Worm (Caenorhabditis elegans) whole organism, mixed stage, embryonic: ENCODE results near the gene T05A8.6.

Experiments
- ces-1 ChIP-seq: fragments of 150-350 bp; optimal IDR thresholded peaks from 2 replicates; lab custom pipeline; 2014; ENCODE audit warnings: missing biosample characterization, missing genetic modification reagents, missing genetic modification characterization
- lin-32 ChIP-seq: fragments of 200-800 bp; sonication (Bioruptor generic); optimal IDR thresholded peaks from 2 replicates; lab custom pipeline; 2018; ENCODE audit warnings: mild to moderate bottlenecking, missing genetic modification characterization, missing compliant biosample characterization
- mab-5 ChIP-seq: fragments of 150-350 bp; optimal IDR thresholded peaks from 2 replicates; lab custom pipeline; 2014; ENCODE audit warnings: missing biosample characterization, missing genetic modification characterization
- mep-1 ChIP-seq: fragments of 150-350 bp; optimal IDR thresholded peaks from 2 replicates; lab custom pipeline; 2017; ENCODE audit warnings: missing biosample characterization, missing genetic modification reagents, missing genetic modification characterization, inconsistent platforms
- nhr-12 ChIP-seq: fragments of 150-350 bp; optimal IDR thresholded peaks from 2 replicates; lab custom pipeline; 2014; ENCODE audit warnings: missing biosample characterization, missing genetic modification characterization
- nhr-237 ChIP-seq: fragments of 150-350 bp; optimal IDR thresholded peaks from 2 replicates; lab custom pipeline; 2014; ENCODE audit warnings: missing biosample characterization, missing genetic modification characterization
- nhr-28 ChIP-seq: fragments of 150-350 bp; optimal IDR thresholded peaks from 2 replicates; lab custom pipeline; 2014; ENCODE audit warnings: missing biosample characterization, missing genetic modification characterization
- snpc-4 ChIP-seq: fragments of 150-350 bp; optimal IDR thresholded peaks from 2 replicates; lab custom pipeline; 2014; ENCODE audit warnings: missing biosample characterization, missing genetic modification characterization
- sptf-1 ChIP-seq: sonication (generic microtip); optimal IDR thresholded peaks from 2 replicates; lab custom pipeline; 2017; ENCODE audit warnings: mild to moderate bottlenecking, missing genetic modification characterization, moderate library complexity, missing compliant biosample characterization
- unc-120 ChIP-seq: sonication (generic microtip); optimal IDR thresholded peaks from 2 replicates; lab custom pipeline; 2017; ENCODE audit warnings: missing genetic modification characterization, missing compliant biosample characterization; ENCODE audit not compliant: poor library complexity, severe bottlenecking

- TF ChIP-seq ces-1 (GFP tag; lab: Kevin White, UChicago) = no peak
- TF ChIP-seq snpc-4 (tag; lab: Kevin White, UChicago) = no peak
- TF ChIP-seq nhr-12 (tag; lab: Kevin White, UChicago) = no peak
- no peak for TF ChIP-seq mep-1 (tag; lab: Kevin White, UChicago)
- TF ChIP-seq nhr-237 (tag; lab: Kevin White, UChicago) = no peak
- no peak for TF ChIP-seq nhr-28 (tag; lab: Kevin White, UChicago)
- TF ChIP-seq sptf-1 (tag; lab: Kevin White, UChicago) = no peak
- TF ChIP-seq mab-5 (tag; lab: Kevin White, UChicago) = no peak
- TF ChIP-seq lin-32 (GFP tag; lab: Kevin White, UChicago) = no peak
- TF ChIP-seq unc-120 (tag; lab: Kevin White, UChicago) = no peak
These were observed 39.7 kb upstream of the T05A8.6 start, which contains the start of gene F08D12.3 for ce11 chrII:2779253-2779652.
